Worm (Caenorhabditis elegans): Measurements from ENCODE around the gene ceh-27.

Gene ceh-27

DNA sequence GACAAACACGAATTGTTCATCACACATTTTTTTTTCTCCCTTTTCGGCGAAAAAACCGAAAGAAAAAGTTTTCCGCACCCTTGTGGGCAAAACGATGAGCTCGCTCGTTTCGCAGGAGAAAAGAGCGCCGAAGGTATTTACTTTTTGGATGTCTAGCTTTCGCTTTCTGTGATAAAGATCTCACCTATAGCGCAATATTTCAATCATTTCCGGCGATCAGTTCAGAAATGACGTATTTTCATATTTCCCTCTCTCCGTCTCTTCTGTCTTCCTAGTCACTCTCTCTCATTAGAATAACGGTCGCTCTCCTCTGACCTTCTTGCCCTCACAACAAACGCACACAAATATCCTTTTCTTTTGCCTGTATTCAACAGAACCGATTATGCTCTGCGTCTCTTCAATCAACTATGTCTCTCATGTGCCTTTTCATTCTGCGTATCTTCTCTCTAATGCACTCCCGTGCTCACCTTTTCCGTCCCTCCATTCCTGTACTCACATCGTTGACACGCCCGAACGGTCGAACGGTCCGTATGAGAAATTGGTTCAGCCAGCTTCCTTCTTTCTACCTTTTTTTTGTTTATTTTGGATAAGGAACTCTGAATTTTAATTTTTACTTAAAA, 9.0 kb upstream of the ceh-27 start:
- no peak for TF ChIP-seq unc-62 (GFP tag; optimal IDR thresholded peaks at IDR 0.05)

DNA sequence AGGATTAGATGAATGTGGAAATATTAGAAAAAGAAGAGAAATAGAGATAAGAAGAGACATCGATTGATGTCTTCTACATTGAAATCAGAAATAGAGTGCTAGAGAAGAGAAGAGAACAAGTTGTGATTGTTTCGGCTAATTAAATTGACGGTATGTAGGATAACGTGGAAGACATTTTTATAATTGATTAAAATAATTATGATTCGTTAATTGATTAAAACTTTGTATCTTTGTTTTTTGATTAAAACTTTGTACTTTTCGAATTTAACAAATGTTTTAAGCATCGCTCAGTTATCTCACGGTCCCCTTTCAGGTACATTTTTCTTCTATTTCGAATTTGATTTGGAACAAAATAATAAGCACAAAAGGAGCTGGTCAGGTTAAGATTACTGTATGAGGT, 7.6 kb upstream of the ceh-27 start, which contains the start of gene lgc-44:
Gene lgc-44, minus strand, starts transcription at position 101 of the 400 bp plus-strand sequence.
- no peak for TF ChIP-seq unc-62 (GFP tag; optimal IDR thresholded peaks at IDR 0.05)

DNA sequence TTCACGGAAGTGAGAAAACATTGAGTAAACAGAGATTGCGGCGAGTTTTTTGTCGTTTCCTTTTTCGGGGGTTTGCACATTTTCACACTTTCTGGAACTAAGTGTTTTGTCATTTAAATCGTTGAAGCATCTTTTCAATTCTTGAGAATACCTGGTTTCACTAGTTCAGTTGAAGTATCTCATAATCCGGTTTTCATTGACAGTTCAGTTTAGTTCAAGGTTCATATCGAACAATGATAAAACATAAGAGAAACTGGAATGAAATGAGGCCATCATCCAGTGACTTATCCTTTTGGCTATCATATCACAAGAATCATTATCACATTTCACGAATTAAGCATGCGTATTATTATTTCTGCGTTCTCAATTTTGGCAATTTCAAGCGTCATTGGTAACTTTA, 2.3 kb upstream of the ceh-27 start, which contains the start of gene F46F3.3:
Gene F46F3.3, plus strand, starts transcription at position 301 of the 400 bp plus-strand sequence.
- TF ChIP-seq unc-62 (GFP tag; optimal IDR thresholded peaks at IDR 0.05) = no peak

DNA sequence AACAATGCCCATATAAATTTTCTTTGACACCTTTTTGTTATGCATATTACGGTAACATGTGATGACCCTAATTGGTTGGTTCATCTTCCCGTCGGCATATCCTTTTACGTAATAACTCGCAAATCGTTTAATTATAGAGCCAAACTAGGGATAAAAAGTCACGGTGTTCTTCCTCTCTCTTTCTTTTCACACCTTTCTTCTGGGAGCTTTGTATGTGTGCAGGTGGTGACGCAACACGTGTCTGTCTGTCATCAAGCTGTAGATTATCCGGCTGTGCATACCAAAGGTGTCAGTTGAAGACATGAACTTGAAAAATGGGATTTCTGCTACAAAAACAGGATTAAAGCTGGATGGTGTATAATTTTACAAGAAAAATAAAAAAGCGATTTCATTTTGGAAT, 4.3 kb downstream of the ceh-27 start:
- TF ChIP-seq unc-62 (GFP tag; optimal IDR thresholded peaks at IDR 0.05) = no peak

DNA sequence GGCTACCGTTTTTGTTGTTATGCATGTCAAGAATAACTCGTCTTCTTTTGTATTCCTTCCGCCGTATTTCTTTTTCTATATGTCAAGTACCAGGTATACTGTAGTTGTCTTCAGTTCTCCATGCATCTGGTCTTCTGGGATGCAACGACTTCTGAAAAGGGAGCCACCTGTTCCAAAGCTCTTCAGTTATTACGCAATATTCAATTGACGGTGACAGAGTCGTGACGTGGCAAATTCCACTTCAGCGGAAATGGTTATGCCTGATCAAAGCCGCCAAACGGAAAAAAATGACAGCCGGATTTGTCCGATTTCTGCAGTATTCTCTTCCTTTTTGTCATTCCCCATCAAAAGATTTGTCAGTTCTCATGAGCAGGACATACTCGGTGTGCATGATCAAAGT, 8.4 kb downstream of the ceh-27 start:
- TF ChIP-seq unc-62 (GFP tag; optimal IDR thresholded peaks at IDR 0.05) = no peak

DNA sequence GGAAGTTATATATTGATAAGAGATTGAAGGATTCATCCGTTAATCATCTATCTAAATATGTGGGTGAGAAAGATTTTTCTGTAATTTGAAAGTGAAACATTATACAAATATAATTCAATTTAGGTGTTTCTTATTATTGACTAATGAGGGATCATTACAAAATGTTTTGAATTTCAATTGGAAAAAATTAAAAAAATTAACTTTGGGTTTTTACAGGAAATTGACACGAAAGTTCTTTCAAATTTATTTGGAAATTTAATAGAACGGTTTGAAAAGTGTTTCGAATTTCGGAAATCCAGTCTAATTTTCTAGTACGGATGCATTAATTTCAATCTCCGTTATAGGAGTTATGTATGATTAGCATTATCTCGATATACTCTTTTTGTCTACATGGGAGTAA, 11.8 kb downstream of the ceh-27 start:
- TF ChIP-seq unc-62 (GFP tag; optimal IDR thresholded peaks at IDR 0.05) = no peak

DNA sequence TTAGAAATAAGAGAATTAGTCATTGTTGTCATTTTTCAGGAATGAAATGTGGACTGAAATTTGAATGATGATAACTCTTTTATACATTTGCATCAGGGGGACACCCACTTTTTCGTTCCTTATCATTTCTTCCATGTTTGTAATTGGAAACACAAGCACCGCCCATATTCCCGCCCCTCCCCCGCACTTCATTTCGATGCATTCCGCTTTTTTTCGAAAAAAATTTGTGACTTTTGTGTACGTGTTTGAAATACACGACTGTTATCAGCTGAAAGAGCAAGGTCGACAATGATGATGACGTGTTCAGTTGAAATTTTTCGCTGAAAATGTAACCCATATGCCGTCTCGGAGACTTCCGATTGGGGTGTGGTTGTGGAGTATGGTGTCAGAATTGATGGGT, 14.2 kb downstream of the ceh-27 start, which contains the start of gene zip-10:
Gene zip-10, minus strand, starts transcription at position 43 of the 400 bp plus-strand sequence.
- no peak for TF ChIP-seq unc-62 (GFP tag; optimal IDR thresholded peaks at IDR 0.05)

DNA sequence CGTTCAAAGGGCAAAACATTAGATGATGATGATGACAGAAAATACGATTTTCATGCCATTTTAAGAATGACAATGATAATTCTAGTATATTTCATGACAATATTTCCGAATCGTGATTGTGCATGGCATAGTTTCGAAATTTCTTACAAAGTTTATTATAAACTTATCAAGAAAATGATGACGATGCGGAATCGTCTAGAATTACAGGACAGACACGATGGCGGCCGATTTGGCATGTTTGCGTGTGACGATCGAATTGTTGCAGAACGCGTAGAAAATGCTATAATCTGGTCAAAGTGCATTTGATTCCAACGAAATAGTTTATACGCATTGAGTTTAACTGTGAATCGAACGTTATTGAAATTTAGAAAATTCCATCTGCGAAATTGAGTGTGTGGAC, 15.6 kb downstream of the ceh-27 start:
- TF ChIP-seq unc-62 (GFP tag; optimal IDR thresholded peaks at IDR 0.05) = no peak

DNA sequence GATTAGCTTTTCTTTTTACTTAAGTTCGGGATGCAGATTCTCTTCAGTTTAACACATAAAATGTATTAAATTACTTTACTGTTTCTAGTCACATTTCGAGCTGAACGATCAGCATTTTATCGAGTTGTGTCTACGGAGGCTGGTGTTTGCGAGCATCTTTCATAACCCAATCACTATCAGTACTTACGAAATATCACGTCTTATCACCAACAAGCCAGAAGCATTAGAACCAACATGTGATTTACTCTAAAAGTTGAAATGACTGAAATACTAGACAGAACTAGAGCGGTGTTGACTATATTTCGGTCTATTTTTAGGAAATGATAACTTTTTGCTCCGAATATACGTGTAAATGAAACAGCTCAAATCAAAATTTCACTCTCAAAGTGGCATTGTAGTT, 16.5 kb downstream of the ceh-27 start:
- no peak for TF ChIP-seq unc-62 (GFP tag; optimal IDR thresholded peaks at IDR 0.05)

DNA sequence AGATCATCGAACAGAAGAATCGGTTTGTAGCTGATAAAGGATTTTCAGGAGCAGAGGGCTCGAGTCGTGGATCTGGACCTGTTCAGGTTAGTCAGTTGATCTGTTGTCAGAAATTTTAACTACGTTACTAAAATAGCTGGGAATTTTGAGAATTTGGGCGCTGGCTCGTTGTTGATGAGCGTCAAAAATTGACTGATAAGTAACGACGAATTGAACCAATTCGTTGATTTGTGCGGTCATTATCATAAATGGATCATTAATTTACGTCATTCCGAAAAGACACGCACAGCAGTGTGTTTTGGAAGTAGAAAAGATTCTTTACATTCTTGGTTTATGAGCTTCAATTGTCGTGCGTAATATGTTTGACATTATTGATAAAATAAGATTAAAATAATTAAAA, 17.1 kb downstream of the ceh-27 start:
- TF ChIP-seq unc-62 (GFP tag; optimal IDR thresholded peaks at IDR 0.05) = no peak

DNA sequence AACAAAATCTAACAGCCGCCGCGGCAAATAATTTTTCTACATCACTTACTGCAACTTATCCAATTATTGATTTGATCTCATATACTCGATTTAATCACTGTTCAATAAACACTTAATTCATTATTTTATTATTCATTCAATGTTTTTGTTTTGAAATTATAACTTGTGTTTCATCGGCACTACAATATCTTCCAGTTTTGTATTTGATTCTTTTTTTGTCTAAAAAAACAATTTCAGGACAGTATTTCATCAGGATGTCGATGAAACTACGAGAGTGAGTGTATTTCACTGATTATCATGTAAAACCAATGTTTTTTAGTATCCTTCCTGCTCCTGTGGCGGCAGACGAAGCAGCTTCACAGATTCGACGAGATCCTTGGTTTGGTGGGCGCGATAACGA, 19.7 kb downstream of the ceh-27 start, which contains the start of gene skp-1:
Gene skp-1, plus strand, starts transcription at position 238 of the 400 bp plus-strand sequence.
- TF ChIP-seq unc-62 (GFP tag; optimal IDR thresholded peaks at IDR 0.05) = no peak

DNA sequence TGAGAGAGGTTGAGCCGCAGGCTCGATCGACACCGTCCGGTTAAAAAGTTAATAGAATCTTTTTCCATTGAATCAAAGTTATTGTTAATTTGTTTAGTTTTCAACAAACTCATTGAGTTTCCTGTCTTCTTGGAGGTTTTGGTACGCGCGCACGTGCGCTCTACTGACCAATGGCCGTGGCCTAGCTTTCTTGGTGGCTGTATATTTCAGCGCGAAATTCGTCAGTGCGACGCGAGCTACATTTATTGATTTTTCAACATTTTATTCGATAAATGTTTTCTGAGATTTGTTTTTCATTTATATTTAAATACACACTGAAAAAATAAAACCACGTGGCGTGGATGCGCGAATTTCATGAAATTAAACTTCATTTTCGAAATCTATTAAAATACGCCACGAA, 20.7 kb downstream of the ceh-27 start, which contains the start of gene bir-1:
Gene bir-1, plus strand, starts transcription at position 312 of the 400 bp plus-strand sequence.
- TF ChIP-seq unc-62 (GFP tag; optimal IDR thresholded peaks at IDR 0.05) = no peak

DNA sequence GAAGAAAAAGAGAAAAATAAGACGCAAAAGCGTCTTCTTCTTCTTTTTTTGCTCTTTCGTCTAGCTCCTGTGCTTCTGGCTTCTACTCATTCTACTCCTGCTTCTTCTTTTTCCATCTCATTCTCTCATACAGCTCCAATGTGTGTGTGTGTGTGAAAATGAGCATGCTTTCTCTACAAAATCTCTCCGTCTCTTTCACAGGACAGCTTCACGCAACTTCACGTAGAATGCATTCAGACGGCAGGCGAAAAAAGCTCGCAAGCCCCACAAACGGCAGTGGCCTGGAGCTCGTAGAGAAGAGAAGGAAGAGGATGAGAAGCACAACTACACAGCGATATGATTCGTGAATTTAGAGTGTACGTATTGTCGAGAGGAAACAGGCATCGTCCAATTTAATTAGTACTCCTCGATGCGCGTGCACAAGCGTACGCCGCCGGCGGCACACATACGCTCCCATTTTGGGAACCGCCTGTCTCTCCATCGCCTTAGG, 23.6 kb downstream of the ceh-27 start:
- TF ChIP-seq unc-62 (GFP tag; optimal IDR thresholded peaks at IDR 0.05) = no peak

DNA sequence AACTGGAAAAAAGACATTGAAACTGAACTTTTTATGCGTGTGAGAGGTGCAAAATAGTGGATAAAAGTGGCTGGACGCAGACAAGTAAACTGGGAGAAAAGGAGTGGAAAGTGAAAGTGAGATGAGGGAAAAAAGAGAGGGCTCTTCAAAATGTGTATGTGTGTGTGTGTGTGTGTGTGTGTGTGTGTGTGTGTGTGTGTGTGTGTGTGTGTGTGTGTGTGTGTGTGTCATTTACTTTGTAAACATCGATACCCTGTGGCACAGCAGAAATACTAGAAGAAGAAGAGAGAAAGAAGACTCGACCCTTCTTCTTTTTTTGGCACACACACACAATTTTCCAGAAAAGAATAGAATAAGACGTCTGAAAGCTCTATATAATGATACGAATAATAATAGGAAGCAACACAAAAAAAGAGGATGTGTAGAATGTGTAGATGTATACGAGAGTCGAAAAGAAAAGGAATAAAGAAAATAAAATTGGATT, 26.2 kb downstream of the ceh-27 start:
- no peak for TF ChIP-seq unc-62 (GFP tag; optimal IDR thresholded peaks at IDR 0.05)

DNA sequence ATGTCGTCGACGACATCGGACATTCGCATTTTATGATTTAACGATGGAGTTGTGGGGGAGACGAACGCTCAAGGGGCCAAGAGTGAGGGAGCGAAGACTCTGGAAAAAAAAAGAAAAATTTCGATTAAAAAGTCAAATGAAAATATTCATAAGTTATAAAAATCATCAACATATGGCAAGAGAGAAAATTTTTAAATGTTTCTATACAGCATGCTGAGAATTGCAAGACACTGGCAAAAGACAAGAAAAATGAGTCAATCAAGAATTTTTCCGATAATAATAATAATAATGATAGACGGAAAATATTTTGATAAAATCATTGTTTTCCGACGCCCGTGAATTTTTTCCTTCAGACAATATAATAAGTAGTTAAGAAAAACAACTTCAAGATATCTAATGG, 27.7 kb downstream of the ceh-27 start, which contains the start of gene sipa-1:
Gene sipa-1, minus strand, starts transcription at position 101 of the 400 bp plus-strand sequence.
- no peak for TF ChIP-seq unc-62 (GFP tag; optimal IDR thresholded peaks at IDR 0.05)

DNA sequence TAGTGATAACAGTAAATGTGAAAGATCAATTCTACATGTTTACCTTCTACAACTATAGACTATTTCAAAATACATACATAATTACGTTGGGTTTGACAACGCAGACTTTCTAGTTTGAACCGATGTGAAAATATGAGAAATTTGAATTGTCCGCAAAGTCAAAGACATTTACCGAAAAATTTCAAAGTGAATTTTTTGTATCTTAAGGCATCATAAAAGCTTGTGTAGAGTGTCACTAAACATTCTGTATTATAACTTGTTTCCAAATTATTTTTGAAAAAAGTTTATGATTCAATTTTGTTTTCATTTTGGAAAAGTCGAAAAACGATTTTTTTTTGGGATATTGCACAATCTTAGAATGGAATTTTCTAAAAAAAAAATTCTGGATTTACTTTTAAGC, 29.3 kb downstream of the ceh-27 start:
- TF ChIP-seq unc-62 (GFP tag; optimal IDR thresholded peaks at IDR 0.05) = no peak

DNA sequence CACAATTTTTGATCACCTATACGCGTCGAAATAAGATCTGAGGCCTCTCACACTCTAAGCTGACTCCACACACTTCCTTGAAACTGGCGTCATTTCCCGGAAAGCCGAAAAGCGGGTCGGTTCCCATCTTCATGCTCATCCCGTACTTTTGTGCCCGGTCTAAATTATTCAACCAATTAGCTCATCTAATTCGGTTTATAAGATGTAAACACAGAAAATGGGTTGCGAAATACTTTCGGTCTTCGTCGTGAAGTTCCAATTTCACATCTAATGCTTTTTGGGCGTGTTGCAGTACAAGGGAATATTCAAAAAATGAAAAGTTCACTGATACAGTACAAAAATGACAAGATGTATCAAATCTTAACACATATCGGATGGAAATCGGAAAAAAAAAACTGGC, 33.8 kb downstream of the ceh-27 start:
- no peak for TF ChIP-seq unc-62 (GFP tag; optimal IDR thresholded peaks at IDR 0.05)

Measured in whole organism, dauer.